Worm (Caenorhabditis elegans): ENCODE data around the gene srlf-35.

DNA sequence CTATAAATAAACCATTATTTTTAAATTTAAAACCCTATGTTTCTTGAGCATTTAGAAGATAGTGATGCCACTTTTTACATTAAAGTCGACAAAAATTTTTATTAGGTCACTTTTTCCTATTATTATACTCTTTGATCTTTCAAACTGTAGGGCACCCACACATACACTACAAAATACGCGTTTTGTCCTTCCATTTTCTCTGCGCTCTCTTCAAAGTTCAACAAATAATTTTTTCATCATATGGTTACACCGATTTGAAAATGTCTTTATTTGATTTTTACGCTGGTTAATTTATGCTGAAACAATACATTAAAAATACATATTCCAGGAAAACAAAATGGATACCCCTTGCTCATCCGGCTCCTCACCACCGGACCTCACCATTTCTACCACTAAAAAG, 41.6 kb upstream of the srlf-35 start, which contains the start of gene nhr-202:
- no peak for TF ChIP-seq W03F9.2 (tag; optimal IDR thresholded peaks at IDR 0.05)
- no peak for TF ChIP-seq him-1 (tag; optimal IDR thresholded peaks at IDR 0.05)

Measured in whole organism, L4/young adult.